Fruit fly (Drosophila melanogaster): ENCODE measurements around the gene cact.

cact gene

dm6 chr2L:16273439-16273838 lies 52.6 kb downstream of the cact start (continued):
- TF ChIP-seq NC2α (GFP tag; optimal IDR thresholded peaks at IDR 0.05) (no peak), onecut (GFP tag; IDR thresholded peaks at IDR 0.05) (peak; percentile 44; the same call in 1 of the 2 replicates), Eip74EF (GFP tag; optimal IDR thresholded peaks at IDR 0.05) (no peak), oc (tag; optimal IDR thresholded peaks at IDR 0.05) (no peak), CG32772 (GFP tag; IDR thresholded peaks at IDR 0.05) (no peak), CG3407 (GFP tag; optimal IDR thresholded peaks at IDR 0.05) (no peak), salm (tag; optimal IDR thresholded peaks at IDR 0.05) (no peak), CG12219 (GFP tag; optimal IDR thresholded peaks at IDR 0.05) (no peak), CG34422 (GFP tag; IDR thresholded peaks at IDR 0.05) (peak; percentile 9; the same call in 1 of the 3 replicates), ato (GFP tag; IDR thresholded peaks at IDR 0.05; ENCODE audit: partially characterized antibody) (no peak), CG2129 (GFP tag; IDR thresholded peaks at IDR 0.05; ENCODE audit: partially characterized antibody) (no peak), crp (GFP tag; optimal IDR thresholded peaks at IDR 0.05) (peak in 1 of 2 experiments; percentile 12), cg (GFP tag; optimal IDR thresholded peaks at IDR 0.05) (peak; percentile 1), wor (GFP tag; IDR thresholded peaks at IDR 0.05) (no peak), inv (GFP tag; IDR thresholded peaks at IDR 0.05; ENCODE audit: partially characterized antibody) (no peak), p53 (GFP tag; optimal IDR thresholded peaks at IDR 0.05) (no peak), vvl (GFP tag; IDR thresholded peaks at IDR 0.05) (no peak), Vsx1 (GFP tag; optimal IDR thresholded peaks at IDR 0.05) (no peak), chinmo (GFP tag; IDR thresholded peaks at IDR 0.05; ENCODE audit: partially characterized antibody) (peak; percentile 85; the same call in 1 of the 4 replicates), ap (GFP tag; IDR thresholded peaks at IDR 0.05) (no peak), fd3F (GFP tag; optimal IDR thresholded peaks at IDR 0.05) (no peak), bcd (GFP tag; optimal IDR thresholded peaks at IDR 0.05) (no peak), CG10543 (GFP tag; optimal IDR thresholded peaks at IDR 0.05) (no peak), ttk (GFP tag; IDR thresholded peaks at IDR 0.05) (no peak), pfk (GFP tag; optimal IDR thresholded peaks at IDR 0.05) (peak; percentile 33)

DNA sequence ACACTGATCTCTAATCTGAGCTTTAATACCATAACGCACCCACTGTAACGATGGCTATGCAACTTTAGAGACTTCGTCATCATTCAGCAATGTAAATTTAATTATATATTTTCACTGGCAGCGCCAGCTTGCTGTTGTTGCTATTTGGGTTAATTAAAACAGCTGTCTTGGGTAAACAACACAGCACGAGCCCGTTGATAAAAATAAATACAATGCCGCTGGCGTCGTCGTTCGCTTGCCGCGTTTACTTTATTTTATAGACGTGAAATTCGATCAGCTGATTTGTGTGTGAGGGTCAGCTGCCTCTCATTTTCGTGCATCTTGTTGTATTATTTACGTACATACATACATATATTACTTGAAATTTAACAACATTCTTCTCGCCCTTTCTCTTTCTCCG lies 53.3 kb downstream of the cact start:
- TF ChIP-seq Tbp (GFP tag; optimal IDR thresholded peaks at IDR 0.05), result no peak
- TF ChIP-seq CG3838 (GFP tag; optimal IDR thresholded peaks at IDR 0.05), result no peak
- no peak for TF ChIP-seq CG4404 (GFP tag; IDR thresholded peaks at IDR 0.05)
- TF ChIP-seq da (GFP tag; optimal IDR thresholded peaks at IDR 0.05), result no peak
- TF ChIP-seq zfh2 (GFP tag; optimal IDR thresholded peaks at IDR 0.05), result no peak
- TF ChIP-seq salm (tag; optimal IDR thresholded peaks at IDR 0.05), result no peak
- no peak for TF ChIP-seq zf30C (GFP tag; optimal IDR thresholded peaks at IDR 0.05)
- no peak for TF ChIP-seq ato (GFP tag; IDR thresholded peaks at IDR 0.05; ENCODE audit: partially characterized antibody)
- no peak for TF ChIP-seq dimm (GFP tag; IDR thresholded peaks at IDR 0.05)
- peak; percentile 11 for TF ChIP-seq CG10209 (GFP tag; optimal IDR thresholded peaks at IDR 0.05)
- TF ChIP-seq Sry-β (GFP tag; optimal IDR thresholded peaks at IDR 0.05), result no peak
- no peak for TF ChIP-seq CG11085 (GFP tag; IDR thresholded peaks at IDR 0.05)
- TF ChIP-seq fd96Cb (tag; optimal IDR thresholded peaks at IDR 0.05), result no peak
- TF ChIP-seq Myb (GFP tag; optimal IDR thresholded peaks at IDR 0.05), result no peak
- peak in 1 of 2 experiments; percentile 34 for TF ChIP-seq bsh (GFP tag; optimal IDR thresholded peaks at IDR 0.05)
- no peak for TF ChIP-seq tin (GFP tag; optimal IDR thresholded peaks at IDR 0.05)
- TF ChIP-seq psq (GFP tag; optimal IDR thresholded peaks at IDR 0.05), result no peak
- no peak for TF ChIP-seq lilli (GFP tag; optimal IDR thresholded peaks at IDR 0.05)
- TF ChIP-seq org-1 (GFP tag; optimal IDR thresholded peaks at IDR 0.05), result peak; percentile 20
- TF ChIP-seq hb (GFP tag; IDR thresholded peaks at IDR 0.05; ENCODE audit: partially characterized antibody), result no peak
- TF ChIP-seq Hr3 (GFP tag; optimal IDR thresholded peaks at IDR 0.05), result no peak
- TF ChIP-seq Hr39 (optimal IDR thresholded peaks at IDR 0.05), result no peak
- TF ChIP-seq cas (GFP tag; IDR thresholded peaks at IDR 0.05), result no peak
- peak; percentile 19 for TF ChIP-seq ac (GFP tag; optimal IDR thresholded peaks at IDR 0.05)
- TF ChIP-seq Ada2b (GFP tag; IDR thresholded peaks at IDR 0.05), result 0 out of 2 replicates have a peak, but pooled peaks have one; percentile 6
- TF ChIP-seq CG17359 (tag; optimal IDR thresholded peaks at IDR 0.05), result peak; percentile 28
- 0 out of 2 replicates have a peak, but pooled peaks have one; percentile 33 for TF ChIP-seq sob (GFP tag; IDR thresholded peaks at IDR 0.05)
- TF ChIP-seq Dek (tag; optimal IDR thresholded peaks at IDR 0.05), result no peak

Measured in whole organism, embryonic.